Fruit fly (Drosophila melanogaster): ENCODE data around the gene Rab27.

Rab27 gene

DNA sequence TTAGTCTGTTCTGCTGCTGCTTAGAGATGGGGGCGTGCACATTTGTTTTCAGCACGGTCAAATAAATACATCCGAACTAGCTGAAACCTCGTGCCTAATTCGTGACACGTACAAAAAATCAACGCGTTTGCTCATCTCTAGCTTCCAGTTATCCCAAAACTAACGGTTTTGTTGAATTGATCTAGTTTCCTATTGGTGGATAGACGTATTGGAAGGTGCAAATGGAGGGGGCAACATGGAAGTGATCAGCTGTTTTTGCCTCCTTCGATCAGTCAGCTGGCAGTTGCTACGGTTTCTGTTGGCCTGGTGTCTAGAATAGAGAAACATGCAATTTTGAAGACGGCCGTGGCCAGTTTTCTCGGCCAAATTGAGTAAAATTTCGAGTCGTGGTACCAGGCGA lies 40.8 kb upstream of the Rab27 start (continued):
- TF ChIP-seq B-H2 (GFP tag; optimal IDR thresholded peaks at IDR 0.05) = peak; percentile 44
- TF ChIP-seq CG12744 (GFP tag; optimal IDR thresholded peaks at IDR 0.05) = no peak
- no peak for TF ChIP-seq CG6689 (GFP tag; IDR thresholded peaks at IDR 0.05)
- TF ChIP-seq CG17912 (GFP tag; optimal IDR thresholded peaks at IDR 0.05) = no peak
- no peak for TF ChIP-seq kay (GFP tag; optimal IDR thresholded peaks at IDR 0.05)
- TF ChIP-seq br (optimal IDR thresholded peaks at IDR 0.05) = no peak
- no peak for TF ChIP-seq danr (GFP tag; IDR thresholded peaks at IDR 0.05)
- peak; percentile 49; the same call in 1 of the 2 replicates for TF ChIP-seq MBD-R2 (GFP tag; IDR thresholded peaks at IDR 0.05)
- no peak for TF ChIP-seq CG7357 (GFP tag; IDR thresholded peaks at IDR 0.05)
- no peak for TF ChIP-seq CG14667 (GFP tag; IDR thresholded peaks at IDR 0.05)
- 0 out of 2 replicates have a peak, but pooled peaks have one; percentile 8 for TF ChIP-seq ranshi (GFP tag; IDR thresholded peaks at IDR 0.05)
- peak; percentile 96 for TF ChIP-seq hbn (GFP tag; IDR thresholded peaks at IDR 0.05; ENCODE audit: partially characterized antibody)
- no peak for TF ChIP-seq Usf (GFP tag; optimal IDR thresholded peaks at IDR 0.05)
- TF ChIP-seq Mrtf (GFP tag; IDR thresholded peaks at IDR 0.05) = peak; percentile 22; the same call in 1 of the 3 replicates
- peak; percentile 32 for TF ChIP-seq CG18599 (GFP tag; optimal IDR thresholded peaks at IDR 0.05)
- no peak for TF ChIP-seq luna (GFP tag; optimal IDR thresholded peaks at IDR 0.05)
- TF ChIP-seq cato (GFP tag; optimal IDR thresholded peaks at IDR 0.05; ENCODE audit: borderline replicate concordance) = no peak
- TF ChIP-seq knrl (GFP tag; IDR thresholded peaks at IDR 0.05; ENCODE audit: partially characterized antibody) = peak; percentile 89
- no peak for TF ChIP-seq Fer2 (tag; optimal IDR thresholded peaks at IDR 0.05)
- no peak for TF ChIP-seq wor (GFP tag; IDR thresholded peaks at IDR 0.05)
- TF ChIP-seq fu2 (GFP tag; optimal IDR thresholded peaks at IDR 0.05) = no peak
- TF ChIP-seq Asciz (GFP tag; optimal IDR thresholded peaks at IDR 0.05) = no peak
- peak; percentile 17 to 82 for TF ChIP-seq crp (GFP tag; optimal IDR thresholded peaks at IDR 0.05)
- TF ChIP-seq CG11695 (GFP tag; IDR thresholded peaks at IDR 0.05) = 0 out of 3 replicates have a peak, but pooled peaks have one; percentile 15
- peak; percentile 93 for TF ChIP-seq CG6791 (GFP tag; IDR thresholded peaks at IDR 0.05; ENCODE audit: partially characterized antibody)
- TF ChIP-seq cas (GFP tag; IDR thresholded peaks at IDR 0.05) = no peak
- peak; percentile 27 for TF ChIP-seq CG8924 (tag; optimal IDR thresholded peaks at IDR 0.05)
- TF ChIP-seq CG34224 (GFP tag; IDR thresholded peaks at IDR 0.05; ENCODE audit: partially characterized antibody) = peak; percentile 95
- TF ChIP-seq Ssrp (tag; optimal IDR thresholded peaks at IDR 0.05) = peak; percentile 2
- no peak for TF ChIP-seq MTF-1 (GFP tag; optimal IDR thresholded peaks at IDR 0.05; ENCODE audit: borderline replicate concordance)
- TF ChIP-seq ase (GFP tag; IDR thresholded peaks at IDR 0.05) = no peak
- no peak for TF ChIP-seq wek (GFP tag; optimal IDR thresholded peaks at IDR 0.05)
- peak; percentile 27 for TF ChIP-seq unpg (GFP tag; optimal IDR thresholded peaks at IDR 0.05)
- TF ChIP-seq CG8944 (GFP tag; optimal IDR thresholded peaks at IDR 0.05) = no peak
- TF ChIP-seq CG10543 (GFP tag; optimal IDR thresholded peaks at IDR 0.05) = peak; percentile 53
- peak; percentile 14 for TF ChIP-seq zen (tag; optimal IDR thresholded peaks at IDR 0.05)
- peak; percentile 40 for TF ChIP-seq CG13775 (GFP tag; optimal IDR thresholded peaks at IDR 0.05)
- TF ChIP-seq CG1024 (GFP tag; IDR thresholded peaks at IDR 0.05) = no peak
- no peak for TF ChIP-seq CG17359 (tag; optimal IDR thresholded peaks at IDR 0.05)
- TF ChIP-seq CG7987 (GFP tag; optimal IDR thresholded peaks at IDR 0.05) = no peak
- peak; percentile 24 for TF ChIP-seq PHDP (tag; optimal IDR thresholded peaks at IDR 0.05)
- TF ChIP-seq CG17612 (GFP tag; IDR thresholded peaks at IDR 0.05) = no peak
- TF ChIP-seq bsh (GFP tag; optimal IDR thresholded peaks at IDR 0.05) = peak in 1 of 2 experiments; percentile 25
- TF ChIP-seq TFAM (GFP tag; optimal IDR thresholded peaks at IDR 0.05) = no peak
- no peak for TF ChIP-seq nmo (GFP tag; optimal IDR thresholded peaks at IDR 0.05)
- TF ChIP-seq ken (GFP tag; IDR thresholded peaks at IDR 0.05) = peak; percentile 30; the same call in 1 of the 3 replicates
- TF ChIP-seq so (GFP tag; IDR thresholded peaks at IDR 0.05) = no peak
- TF ChIP-seq Dref (GFP tag; IDR thresholded peaks at IDR 0.05) = no peak
- no peak for TF ChIP-seq CG11560 (tag; IDR thresholded peaks at IDR 0.05)
- TF ChIP-seq D (optimal IDR thresholded peaks at IDR 0.05) = no peak
- TF ChIP-seq D (GFP tag; optimal IDR thresholded peaks at IDR 0.05) = no peak

Measured in whole organism, embryonic.